Worm (Caenorhabditis elegans) whole organism, L4 larva: ENCODE results near the gene sph-1.

Experiments
- D1046.2 ChIP-seq: fragments of 200-800 bp; sonication (Bioruptor generic); IDR thresholded peaks from 2 replicates; pipeline ENCODE4 v1.3.6; 2022; ENCODE audit warnings: missing genetic modification characterization, missing compliant biosample characterization
- F10B5.3 ChIP-seq: sonication (generic microtip); optimal IDR thresholded peaks from 2 replicates; lab custom pipeline; 2016; ENCODE audit warnings: mild to moderate bottlenecking, missing genetic modification characterization, missing compliant biosample characterization
- R02D3.7 ChIP-seq: fragments of 150-350 bp; sonication (generic microtip); optimal IDR thresholded peaks from 3 replicates; lab custom pipeline; 2014; ENCODE audit warnings: missing biosample characterization, missing genetic modification characterization
- Y48G9A.11 ChIP-seq: fragments of 200-800 bp; sonication (Bioruptor generic); IDR thresholded peaks from 2 replicates; pipeline ENCODE4 v1.3.6; 2022; ENCODE audit warnings: missing genetic modification reagents, missing genetic modification characterization, missing compliant biosample characterization
- ZK546.5 ChIP-seq, 2 experiments: sonication (generic microtip); optimal IDR thresholded peaks; 2 replicates each; lab custom pipeline; 2017; ENCODE audit warnings: missing biosample characterization in 2 of 2, missing genetic modification characterization in 2 of 2
- aha-1 ChIP-seq: fragments of 150-350 bp; peaks from one replicate; lab custom pipeline; 2014; ENCODE audit warnings: missing biosample characterization, missing genetic modification characterization
- ama-1 ChIP-seq: fragments of 150-350 bp; optimal IDR thresholded peaks from 2 replicates; lab custom pipeline; 2014; ENCODE audit warnings: inconsistent platforms, mixed read lengths
- arid-1 ChIP-seq: fragments of 200-800 bp; sonication (Bioruptor generic); conservative IDR thresholded peaks from 2 replicates; pipeline ENCODE4 v1.3.6; 2022; ENCODE audit warnings: missing genetic modification reagents, missing genetic modification characterization, missing compliant biosample characterization
- attf-4 ChIP-seq: sonication (generic microtip); optimal IDR thresholded peaks from 3 replicates; lab custom pipeline; 2017; ENCODE audit warnings: missing biosample characterization, missing genetic modification characterization
- ceh-44 ChIP-seq: fragments of 200-800 bp; sonication (Bioruptor generic); IDR thresholded peaks from 2 replicates; pipeline ENCODE4 v1.3.6; 2022; ENCODE audit warnings: missing genetic modification reagents, missing genetic modification characterization, missing compliant biosample characterization
- ceh-82 ChIP-seq: sonication (generic microtip); optimal IDR thresholded peaks from 2 replicates; lab custom pipeline; 2017; ENCODE audit warnings: missing biosample characterization, missing genetic modification characterization
- ces-1 ChIP-seq: fragments of 150-350 bp; sonication (generic microtip); optimal IDR thresholded peaks from 4 replicates; lab custom pipeline; 2014; ENCODE audit warnings: missing biosample characterization, missing genetic modification reagents, missing genetic modification characterization
- cey-2 ChIP-seq: sonication (generic microtip); optimal IDR thresholded peaks from 3 replicates; lab custom pipeline; 2017; ENCODE audit warnings: missing genetic modification characterization, mild to moderate bottlenecking, missing compliant biosample characterization, antibody characterized with exemption, borderline replicate concordance; ENCODE audit not compliant: insufficient read depth
- ctbp-1 ChIP-seq: fragments of 200-800 bp; sonication (Bioruptor generic); IDR thresholded peaks from 2 replicates; pipeline ENCODE4 v1.3.6; 2022; ENCODE audit warnings: missing genetic modification reagents, missing genetic modification characterization, missing compliant biosample characterization
- daf-12 ChIP-seq: fragments of 150-350 bp; optimal IDR thresholded peaks from 2 replicates; lab custom pipeline; 2014; ENCODE audit warnings: missing biosample characterization, missing genetic modification reagents, missing genetic modification characterization
- daf-16 ChIP-seq, 3 experiments: sonication (generic microtip); optimal IDR thresholded peaks; 2 replicates each; lab custom pipeline; 2016 to 2017; ENCODE audit warnings: missing genetic modification characterization in 3 of 3, missing genetic modification reagents in 3 of 3, mild to moderate bottlenecking in 2 of 3, missing compliant biosample characterization in 2 of 3, missing biosample characterization in 1 of 3, moderate library complexity in 1 of 3
- dmd-6 ChIP-seq: fragments of 200-800 bp; sonication (Bioruptor generic); IDR thresholded peaks from 2 replicates; pipeline ENCODE4 v1.3.6; 2022; ENCODE audit warnings: missing genetic modification reagents, missing genetic modification characterization, missing compliant biosample characterization
- dmd-8 ChIP-seq: fragments of 200-800 bp; sonication (Bioruptor generic); IDR thresholded peaks from 2 replicates; pipeline ENCODE4 v1.3.6; 2022; ENCODE audit warnings: missing genetic modification characterization, missing compliant biosample characterization
- dve-1 ChIP-seq: sonication (generic microtip); optimal IDR thresholded peaks from 2 replicates; lab custom pipeline; 2017; ENCODE audit warnings: antibody characterized with exemption, mild to moderate bottlenecking, missing genetic modification characterization, missing compliant biosample characterization; ENCODE audit not compliant: insufficient read depth
- gei-8 ChIP-seq: fragments of 200-800 bp; sonication (Bioruptor generic); optimal IDR thresholded peaks from 2 replicates; lab custom pipeline; 2018; ENCODE audit warnings: mild to moderate bottlenecking, missing genetic modification characterization, missing compliant biosample characterization
- hlh-11 ChIP-seq: fragments of 200-800 bp; sonication (Bioruptor generic); optimal IDR thresholded peaks from 2 replicates; lab custom pipeline; 2018; ENCODE audit warnings: mild to moderate bottlenecking, missing genetic modification characterization, missing compliant biosample characterization
- hlh-30 ChIP-seq: sonication (generic microtip); optimal IDR thresholded peaks from 2 replicates; lab custom pipeline; 2017; ENCODE audit warnings: antibody characterized with exemption, mild to moderate bottlenecking, missing genetic modification characterization, missing compliant biosample characterization; ENCODE audit not compliant: insufficient read depth
- lim-7 ChIP-seq: fragments of 200-800 bp; sonication (Bioruptor generic); IDR thresholded peaks from 2 replicates; pipeline ENCODE4 v1.3.6; 2022; ENCODE audit warnings: missing genetic modification characterization, missing compliant biosample characterization
- lin-15B ChIP-seq: fragments of 150-350 bp; sonication (generic microtip); optimal IDR thresholded peaks from 3 replicates; lab custom pipeline; 2014; ENCODE audit warnings: missing biosample characterization, missing genetic modification characterization
- lin-29 ChIP-seq: fragments of 200-800 bp; sonication (Bioruptor generic); IDR thresholded peaks from 2 replicates; pipeline ENCODE4 v1.3.6; 2022; ENCODE audit warnings: missing genetic modification reagents, missing genetic modification characterization, missing compliant biosample characterization
- lin-38 ChIP-seq: fragments of 200-800 bp; sonication (Bioruptor generic); IDR thresholded peaks from 2 replicates; pipeline ENCODE4 v1.3.6; 2022; ENCODE audit warnings: missing genetic modification reagents, missing genetic modification characterization, missing compliant biosample characterization
- lin-39 ChIP-seq: fragments of 150-350 bp; optimal IDR thresholded peaks from 2 replicates; lab custom pipeline; 2014; ENCODE audit warnings: missing biosample characterization, missing genetic modification reagents, missing genetic modification characterization
- lsy-2 ChIP-seq, 2 experiments: fragments of 150-350 bp in 1 of 2; sonication (generic microtip) in 1 of 2; optimal IDR thresholded peaks; 2 replicates each; lab custom pipeline; 2014 to 2017; ENCODE audit warnings: missing biosample characterization in 2 of 2, missing genetic modification characterization in 2 of 2
- madf-5 ChIP-seq, 2 experiments: fragments of 200-800 bp; sonication (Bioruptor generic); IDR thresholded peaks; 2 replicates each; pipeline ENCODE4 v1.3.6; 2022; ENCODE audit warnings: missing compliant biosample characterization in 2 of 2, missing genetic modification characterization in 2 of 2
- mdt-29 ChIP-seq: fragments of 200-800 bp; sonication (Bioruptor generic); IDR thresholded peaks from 2 replicates; pipeline ENCODE4 v1.3.6; 2022; ENCODE audit warnings: missing genetic modification reagents, missing genetic modification characterization, missing compliant biosample characterization
- nhr-102 ChIP-seq: sonication (generic microtip); optimal IDR thresholded peaks from 2 replicates; lab custom pipeline; 2016; ENCODE audit warnings: mild to moderate bottlenecking, missing genetic modification characterization, moderate library complexity, missing compliant biosample characterization
- nhr-111 ChIP-seq: fragments of 200-800 bp; sonication (Bioruptor generic); optimal IDR thresholded peaks from 2 replicates; lab custom pipeline; 2018; ENCODE audit warnings: mild to moderate bottlenecking, missing genetic modification characterization, missing compliant biosample characterization
- nhr-237 ChIP-seq: sonication (generic microtip); optimal IDR thresholded peaks from 2 replicates; lab custom pipeline; 2017; ENCODE audit warnings: missing biosample characterization, missing genetic modification characterization
- nhr-25 ChIP-seq: sonication (generic microtip); optimal IDR thresholded peaks from 2 replicates; lab custom pipeline; 2017; ENCODE audit warnings: missing genetic modification characterization, mild to moderate bottlenecking, missing compliant biosample characterization, antibody characterized with exemption, moderate library complexity, borderline replicate concordance; ENCODE audit not compliant: insufficient read depth
- nhr-28 ChIP-seq: fragments of 150-350 bp; optimal IDR thresholded peaks from 2 replicates; lab custom pipeline; 2014; ENCODE audit warnings: missing biosample characterization, missing genetic modification characterization
- nhr-42 ChIP-seq: fragments of 200-800 bp; sonication (Bioruptor generic); IDR thresholded peaks from 2 replicates; pipeline ENCODE4 v1.3.6; 2022; ENCODE audit warnings: missing genetic modification characterization, missing compliant biosample characterization
- nhr-48 ChIP-seq: sonication (generic microtip); optimal IDR thresholded peaks from 2 replicates; lab custom pipeline; 2016; ENCODE audit warnings: mild to moderate bottlenecking, missing genetic modification characterization, missing compliant biosample characterization
- nhr-6 ChIP-seq: fragments of 150-350 bp; optimal IDR thresholded peaks from 2 replicates; lab custom pipeline; 2014; ENCODE audit warnings: missing biosample characterization, missing genetic modification characterization
- nhr-77 ChIP-seq: fragments of 150-350 bp; optimal IDR thresholded peaks from 2 replicates; lab custom pipeline; 2014; ENCODE audit warnings: missing biosample characterization, missing genetic modification characterization
- pqm-1 ChIP-seq: sonication (generic microtip); optimal IDR thresholded peaks from 2 replicates; lab custom pipeline; 2017; ENCODE audit warnings: missing biosample characterization, missing genetic modification characterization
- sdz-12 ChIP-seq: fragments of 200-800 bp; sonication (Bioruptor generic); optimal IDR thresholded peaks from 2 replicates; lab custom pipeline; 2018; ENCODE audit warnings: mild to moderate bottlenecking, missing genetic modification characterization, missing compliant biosample characterization
- set-16 ChIP-seq: fragments of 200-800 bp; sonication (Bioruptor generic); IDR thresholded peaks from 2 replicates; pipeline ENCODE4 v1.3.6; 2022; ENCODE audit warnings: missing genetic modification reagents, missing genetic modification characterization, missing compliant biosample characterization
- snpc-4 ChIP-seq: fragments of 150-350 bp; optimal IDR thresholded peaks from 2 replicates; lab custom pipeline; 2014; ENCODE audit warnings: missing biosample characterization, missing genetic modification characterization
- tag-97 ChIP-seq: fragments of 200-800 bp; sonication (Bioruptor generic); IDR thresholded peaks from 2 replicates; pipeline ENCODE4 v1.3.6; 2022; ENCODE audit warnings: missing genetic modification characterization, missing compliant biosample characterization
- unc-130 ChIP-seq: sonication (generic microtip); optimal IDR thresholded peaks from 2 replicates; lab custom pipeline; 2016; ENCODE audit warnings: missing genetic modification reagents, missing genetic modification characterization, missing compliant biosample characterization
- unc-62 ChIP-seq, 3 experiments: fragments of 150-350 bp in 1 of 3; sonication (generic microtip); optimal IDR thresholded peaks in 2 of 3; peaks in 1 of 3; 1 replicate in 1 of 3; 2 replicates in 2 of 3; lab custom pipeline; 2014 to 2017; ENCODE audit warnings: missing biosample characterization in 3 of 3, missing genetic modification characterization in 3 of 3, missing genetic modification reagents in 3 of 3, missing genotype in 1 of 3
- zip-2 ChIP-seq: fragments of 150-350 bp; optimal IDR thresholded peaks from 2 replicates; lab custom pipeline; 2014; ENCODE audit warnings: missing biosample characterization, missing genetic modification characterization
- ztf-7 ChIP-seq: fragments of 150-350 bp; optimal IDR thresholded peaks from 2 replicates; lab custom pipeline; 2014; ENCODE audit warnings: missing biosample characterization, missing genetic modification characterization

The sph-1 gene

ce11 chrIV:8168660-8169059 lies 35.3 kb upstream of the sph-1 start, which contains the start of gene clec-52:
Gene clec-52 (minus strand): TSS chrIV:8168760.
- TF ChIP-seq nhr-102 (tag; lab: Kevin White, UChicago) (no peak), gei-8 (no peak), mdt-29 (GFP tag; lab: Robert Waterston, UW) (no peak), aha-1 (tag; lab: Kevin White, UChicago) (no peak), ceh-82 (no peak), nhr-28 (tag; lab: Kevin White, UChicago) (peak; percentile 2), dve-1 (tag; lab: Kevin White, UChicago) (peak; percentile 9), nhr-25 (tag; lab: Kevin White, UChicago) (no peak), zip-2 (tag; lab: Kevin White, UChicago) (no peak), Y48G9A.11 (no peak), pqm-1 (peak; percentile 33), sdz-12 (GFP tag; lab: Kevin White, UChicago) (no peak), lsy-2 (tag; optimal IDR thresholded peaks at IDR 0.05; lab: Kevin White, UChicago) (no peak), ama-1 (no peak), hlh-30 (tag; lab: Kevin White, UChicago) (no peak), set-16 (GFP tag; lab: Robert Waterston, UW) (no peak), ztf-7 (no peak), ctbp-1 (GFP tag; lab: Robert Waterston, UW) (no peak)

ce11 chrIV:8165950-8166349 lies 32.6 kb upstream of the sph-1 start, which contains the start of gene B0218.7:
Gene B0218.7 (minus strand): TSS chrIV:8166050.
- TF ChIP-seq nhr-237 (tag; lab: Kevin White, UChicago): no peak
- TF ChIP-seq Y48G9A.11: no peak
- TF ChIP-seq dmd-8: no peak
- TF ChIP-seq nhr-42 (GFP tag; lab: Robert Waterston, UW): no peak
- TF ChIP-seq ces-1 (GFP tag; lab: Kevin White, UChicago): no peak
- TF ChIP-seq nhr-111: no peak
- no peak for TF ChIP-seq unc-130 (GFP tag; lab: Kevin White, UChicago)
- TF ChIP-seq F10B5.3: no peak
- no peak for TF ChIP-seq attf-4 (tag; lab: Kevin White, UChicago)
- TF ChIP-seq R02D3.7 (tag; lab: Kevin White, UChicago): no peak
- TF ChIP-seq pqm-1: no peak
- no peak for TF ChIP-seq arid-1 (GFP tag; lab: Robert Waterston, UW)
- no peak for TF ChIP-seq ceh-44
- TF ChIP-seq lin-29 (GFP tag; lab: Robert Waterston, UW): no peak
- TF ChIP-seq dmd-6 (GFP tag; lab: Robert Waterston, UW): no peak
- TF ChIP-seq madf-5 (GFP tag; IDR thresholded peaks at IDR 0.05; lab: Robert Waterston, UW): no peak
- TF ChIP-seq nhr-6 (tag; lab: Kevin White, UChicago): no peak
- no peak for TF ChIP-seq D1046.2 (GFP tag; lab: Robert Waterston, UW)
- TF ChIP-seq lin-15B (tag; lab: Kevin White, UChicago): no peak
- TF ChIP-seq, all 104 proteins: peak for 0

ce11 chrIV:8164515-8164914 lies 31.2 kb upstream of the sph-1 start:
- TF ChIP-seq unc-62 (GFP tag; optimal IDR thresholded peaks at IDR 0.05 in 1 of 2; lab: Kevin White, UChicago) (peak in 1 of 2 experiments; percentile 94), unc-62 (tag; optimal IDR thresholded peaks at IDR 0.05; lab: Kevin White, UChicago) (no peak), R02D3.7 (tag; lab: Kevin White, UChicago) (no peak)

ce11 chrIV:8163687-8164086 lies 30.3 kb upstream of the sph-1 start, which contains the start of gene clec-51:
Gene clec-51 (minus strand): TSS chrIV:8163800.
- TF ChIP-seq tag-97 (GFP tag; lab: Robert Waterston, UW) (no peak), snpc-4 (tag; lab: Kevin White, UChicago) (no peak), daf-12 (tag; lab: Kevin White, UChicago) (no peak), lin-39 (tag; lab: Kevin White, UChicago) (no peak), lim-7 (GFP tag; lab: Robert Waterston, UW) (no peak), hlh-11 (tag; lab: Kevin White, UChicago) (peak; percentile 70), ztf-7 (no peak), nhr-48 (no peak), ZK546.5 (tag; optimal IDR thresholded peaks at IDR 0.05; lab: Kevin White, UChicago) (no peak), daf-16 (GFP tag; optimal IDR thresholded peaks at IDR 0.05; lab: Kevin White, UChicago) (no peak), daf-16 (tag; optimal IDR thresholded peaks at IDR 0.05; lab: Kevin White, UChicago) (peak; percentile 66), lin-38 (GFP tag; lab: Robert Waterston, UW) (no peak), nhr-77 (peak; percentile 15), cey-2 (tag; lab: Kevin White, UChicago) (no peak)
